Fruit fly (Drosophila melanogaster) whole organism: ENCODE measurements around the gene Droj2.

Experiments
- CG8478 ChIP-seq: fragments of >200 bp; optimal IDR thresholded peaks from 2 replicates; lab custom pipeline; 2018; ENCODE audit warnings: inconsistent platforms
- Dll ChIP-seq: fragments of >200 bp; optimal IDR thresholded peaks from 2 replicates; lab custom pipeline; 2017
- EcR ChIP-seq, 2 experiments: fragments of >200 bp; optimal IDR thresholded peaks; 2 replicates each; lab custom pipeline; 2017; ENCODE audit warnings: missing biosample characterization in 2 of 2, missing genetic modification characterization in 2 of 2, missing genetic modification reagents in 2 of 2
- pan ChIP-seq: fragments of >200 bp; optimal IDR thresholded peaks from 2 replicates; lab custom pipeline; 2017
- psq ChIP-seq: fragments of >200 bp; optimal IDR thresholded peaks from 2 replicates; lab custom pipeline; 2017
- usp ChIP-seq: fragments of >200 bp; optimal IDR thresholded peaks from 2 replicates; lab custom pipeline; 2017; ENCODE audit warnings: missing biosample characterization, missing genetic modification characterization, mixed read lengths

The Droj2 gene

dm6 chr3R:13366561-13367518, 15.1 kb upstream of the Droj2 start, which contains the start of gene Elp6:
TSS of gene Elp6 (minus strand) at chr3R:13366910.
- TF ChIP-seq usp (GFP tag; lab: Kevin White, UChicago) (no peak), CG8478 (no peak), pan (lab: Kevin White, UChicago) (no peak), Dll (no peak), psq (no peak), EcR (GFP tag; optimal IDR thresholded peaks at IDR 0.05; lab: Kevin White, UChicago) (no peak)

- no peak for TF ChIP-seq pan (lab: Kevin White, UChicago)
- no peak for TF ChIP-seq CG8478
- TF ChIP-seq EcR (GFP tag; optimal IDR thresholded peaks at IDR 0.05; lab: Kevin White, UChicago): no peak
- no peak for TF ChIP-seq usp (GFP tag; lab: Kevin White, UChicago)
- no peak for TF ChIP-seq psq
- TF ChIP-seq Dll: no peak
Measured at dm6 chr3R:13369348-13369747, 12.6 kb upstream of the Droj2 start, which contains the start of gene CheA87a. TSS of gene CheA87a (plus strand) at chr3R:13369648.

dm6 chr3R:13371840-13372680, 9.8 kb upstream of the Droj2 start, which contains the start of the genes Lip3 and CG34309:
TSS of gene Lip3 (minus strand) at chr3R:13371904.
TSS of gene CG34309 (plus strand) at chr3R:13372630.
- TF ChIP-seq CG8478: no peak
- TF ChIP-seq pan (lab: Kevin White, UChicago): peak; percentile 53

- TF ChIP-seq Dll: no peak
- TF ChIP-seq usp (GFP tag; lab: Kevin White, UChicago): no peak
- no peak for TF ChIP-seq pan (lab: Kevin White, UChicago)
- TF ChIP-seq psq: no peak
- TF ChIP-seq CG8478: no peak
- no peak for TF ChIP-seq EcR (GFP tag; optimal IDR thresholded peaks at IDR 0.05; lab: Kevin White, UChicago)
Measured at dm6 chr3R:13374913-13375312, 7.0 kb upstream of the Droj2 start.

- TF ChIP-seq psq: no peak
- no peak for TF ChIP-seq EcR (GFP tag; optimal IDR thresholded peaks at IDR 0.05; lab: Kevin White, UChicago)
Measured at dm6 chr3R:13379675-13380074, 2.2 kb upstream of the Droj2 start, which contains the start of the genes CG9813 and CG8870. TSS of gene CG9813 (minus strand) at chr3R:13379775. TSS of gene CG8870 (plus strand) at chr3R:13379842.

- no peak for TF ChIP-seq psq
- no peak for TF ChIP-seq pan (lab: Kevin White, UChicago)
- no peak for TF ChIP-seq EcR (GFP tag; optimal IDR thresholded peaks at IDR 0.05; lab: Kevin White, UChicago)
- no peak for TF ChIP-seq CG8478
- TF ChIP-seq Dll: no peak
- TF ChIP-seq usp (GFP tag; lab: Kevin White, UChicago): no peak
Measured at dm6 chr3R:13382656-13383142, 793 bp downstream of the Droj2 start.

dm6 chr3R:13385105-13385504, 3.2 kb downstream of the Droj2 start:
- no peak for TF ChIP-seq Dll
- no peak for TF ChIP-seq EcR (GFP tag; optimal IDR thresholded peaks at IDR 0.05; lab: Kevin White, UChicago)

- TF ChIP-seq EcR (GFP tag; optimal IDR thresholded peaks at IDR 0.05; lab: Kevin White, UChicago): no peak
- TF ChIP-seq psq: no peak
- no peak for TF ChIP-seq usp (GFP tag; lab: Kevin White, UChicago)
- no peak for TF ChIP-seq CG8478
- no peak for TF ChIP-seq Dll
Measured at dm6 chr3R:13388160-13388870, 6.4 kb downstream of the Droj2 start, which contains the start of gene CG9799. TSS of gene CG9799 (minus strand) at chr3R:13388709.

- TF ChIP-seq EcR (GFP tag; optimal IDR thresholded peaks at IDR 0.05; lab: Kevin White, UChicago): no peak
- TF ChIP-seq usp (GFP tag; lab: Kevin White, UChicago): no peak
- no peak for TF ChIP-seq pan (lab: Kevin White, UChicago)
- no peak for TF ChIP-seq psq
- TF ChIP-seq Dll: no peak
- no peak for TF ChIP-seq CG8478
Measured at dm6 chr3R:13390490-13390889, 8.6 kb downstream of the Droj2 start.

dm6 chr3R:13393009-13393408, 11.1 kb downstream of the Droj2 start:
- TF ChIP-seq pan (lab: Kevin White, UChicago) (no peak), CG8478 (no peak), EcR (GFP tag; optimal IDR thresholded peaks at IDR 0.05; lab: Kevin White, UChicago) (no peak), usp (GFP tag; lab: Kevin White, UChicago) (no peak), Dll (no peak), psq (no peak)

dm6 chr3R:13395133-13395532, 13.2 kb downstream of the Droj2 start, which contains the start of gene CCHa2:
TSS of gene CCHa2 (minus strand) at chr3R:13395197.
- no peak for TF ChIP-seq Dll
- TF ChIP-seq EcR (GFP tag; optimal IDR thresholded peaks at IDR 0.05; lab: Kevin White, UChicago): no peak
- TF ChIP-seq pan (lab: Kevin White, UChicago): no peak
- no peak for TF ChIP-seq CG8478
- no peak for TF ChIP-seq psq
- no peak for TF ChIP-seq usp (GFP tag; lab: Kevin White, UChicago)
